Worm (Caenorhabditis elegans) whole organism, L1 larva: ENCODE results near the gene mrpl-53.
A peak's percentile ranks its signal among the peaks of the same experiment; 100 is the strongest.

Source experiments
- F16B12.6 ChIP-seq: fragments of 150-350 bp; optimal IDR thresholded peaks from 2 replicates; lab custom pipeline; 2014; ENCODE audit warnings: missing biosample characterization, missing genetic modification characterization
- aha-1 ChIP-seq: fragments of 150-350 bp; optimal IDR thresholded peaks from 2 replicates; lab custom pipeline; 2014; ENCODE audit warnings: missing biosample characterization, missing genetic modification characterization
- blmp-1 ChIP-seq: fragments of 150-350 bp; optimal IDR thresholded peaks from 2 replicates; lab custom pipeline; 2014; ENCODE audit warnings: missing biosample characterization, missing genetic modification characterization
- ceh-8 ChIP-seq: fragments of 200-800 bp; sonication (Bioruptor generic); optimal IDR thresholded peaks from 2 replicates; lab custom pipeline; 2018; ENCODE audit warnings: mild to moderate bottlenecking, missing genetic modification characterization, moderate library complexity, missing compliant biosample characterization
- dpl-1 ChIP-seq, 3 experiments: fragments of 150-350 bp in 2 of 3; sonication (generic microtip) in 1 of 3; optimal IDR thresholded peaks; 2 replicates each; lab custom pipeline; 2014 to 2017; ENCODE audit warnings: missing biosample characterization in 3 of 3, missing genetic modification characterization in 3 of 3, missing genetic modification reagents in 3 of 3
- elt-2 ChIP-seq: sonication (generic microtip); optimal IDR thresholded peaks from 2 replicates; lab custom pipeline; 2016; ENCODE audit warnings: missing genetic modification characterization, mild to moderate bottlenecking, inconsistent platforms, missing compliant biosample characterization, missing genetic modification reagents
- elt-3 ChIP-seq, 6 experiments: fragments of 150-350 bp in 1 of 6; sonication (generic microtip); optimal IDR thresholded peaks; 2 replicates each; lab custom pipeline; 2017 to 2018; ENCODE audit warnings: missing biosample characterization in 6 of 6, missing genetic modification characterization in 6 of 6, inconsistent platforms in 1 of 6
- ets-5 ChIP-seq: fragments of 200-800 bp; sonication (Bioruptor generic); IDR thresholded peaks from 2 replicates; pipeline ENCODE4 v1.3.6; 2022; ENCODE audit warnings: missing genetic modification characterization, missing compliant biosample characterization
- fkh-10 ChIP-seq: sonication (generic microtip); optimal IDR thresholded peaks from 2 replicates; lab custom pipeline; 2017; ENCODE audit warnings: missing biosample characterization, missing genetic modification reagents, missing genetic modification characterization
- hlh-17 ChIP-seq: fragments of 200-800 bp; sonication (Bioruptor generic); optimal IDR thresholded peaks from 2 replicates; lab custom pipeline; 2018; ENCODE audit warnings: missing genetic modification characterization, mild to moderate bottlenecking, missing compliant biosample characterization, moderate library complexity, borderline replicate concordance
- irx-1 ChIP-seq: sonication (generic microtip); optimal IDR thresholded peaks from 2 replicates; lab custom pipeline; 2016; ENCODE audit warnings: missing genetic modification characterization, missing compliant biosample characterization
- isw-1 ChIP-seq: fragments of 200-800 bp; sonication (Bioruptor generic); IDR thresholded peaks from 2 replicates; pipeline ENCODE4 v1.3.6; 2022; ENCODE audit warnings: missing genetic modification characterization, missing compliant biosample characterization
- lin-14 ChIP-seq: fragments of 200-800 bp; sonication (Bioruptor generic); optimal IDR thresholded peaks from 2 replicates; lab custom pipeline; 2018; ENCODE audit warnings: mild to moderate bottlenecking, missing genetic modification characterization, moderate library complexity, missing compliant biosample characterization
- lin-35 ChIP-seq, 2 experiments: fragments of 150-350 bp; optimal IDR thresholded peaks; 2 replicates each; lab custom pipeline; 2014; ENCODE audit warnings: missing biosample characterization in 2 of 2, missing genetic modification characterization in 2 of 2, missing genetic modification reagents in 2 of 2
- lir-3 ChIP-seq: sonication (generic microtip); optimal IDR thresholded peaks from 2 replicates; lab custom pipeline; 2016; ENCODE audit warnings: mild to moderate bottlenecking, missing genetic modification characterization, moderate library complexity, missing compliant biosample characterization; ENCODE audit not compliant: poor library complexity
- lsy-2 ChIP-seq, 2 experiments: fragments of 150-350 bp; optimal IDR thresholded peaks; 2 replicates each; lab custom pipeline; 2014; ENCODE audit warnings: missing biosample characterization in 2 of 2, missing genetic modification characterization in 2 of 2
- mef-2 ChIP-seq: fragments of 150-350 bp; optimal IDR thresholded peaks from 2 replicates; lab custom pipeline; 2014; ENCODE audit warnings: missing biosample characterization, missing genetic modification characterization
- mep-1 ChIP-seq: fragments of 150-350 bp; optimal IDR thresholded peaks from 2 replicates; lab custom pipeline; 2014; ENCODE audit warnings: missing biosample characterization, missing genetic modification characterization
- nhr-19 ChIP-seq: fragments of 200-800 bp; sonication (Bioruptor generic); conservative IDR thresholded peaks from 2 replicates; pipeline ENCODE4 v1.3.6; 2022; ENCODE audit warnings: missing genetic modification characterization, missing compliant biosample characterization
- nhr-20 ChIP-seq: sonication (generic microtip); optimal IDR thresholded peaks from 2 replicates; lab custom pipeline; 2016; ENCODE audit warnings: mild to moderate bottlenecking, missing genetic modification characterization, missing compliant biosample characterization
- nhr-28 ChIP-seq: fragments of 150-350 bp; optimal IDR thresholded peaks from 2 replicates; lab custom pipeline; 2014; ENCODE audit warnings: missing biosample characterization, missing genetic modification characterization
- nhr-71 ChIP-seq: sonication (generic microtip); optimal IDR thresholded peaks from 2 replicates; lab custom pipeline; 2016; ENCODE audit warnings: mild to moderate bottlenecking, missing genetic modification characterization, moderate library complexity, missing compliant biosample characterization
- nhr-84 ChIP-seq: sonication (generic microtip); optimal IDR thresholded peaks from 2 replicates; lab custom pipeline; 2017; ENCODE audit warnings: missing biosample characterization, missing genetic modification characterization
- nhr-85 ChIP-seq: sonication (generic microtip); peaks from one replicate; lab custom pipeline; 2016; ENCODE audit warnings: missing genetic modification characterization, inconsistent platforms, missing compliant biosample characterization
- nhr-90 ChIP-seq: sonication (generic microtip); optimal IDR thresholded peaks from 2 replicates; lab custom pipeline; 2016; ENCODE audit warnings: mild to moderate bottlenecking, missing genetic modification characterization, missing compliant biosample characterization; ENCODE audit not compliant: poor library complexity
- pag-3 ChIP-seq: sonication (generic microtip); optimal IDR thresholded peaks from 2 replicates; lab custom pipeline; 2017; ENCODE audit warnings: missing genetic modification characterization, mild to moderate bottlenecking, missing compliant biosample characterization, antibody characterized with exemption, borderline replicate concordance; ENCODE audit not compliant: insufficient read depth
- pax-3 ChIP-seq: fragments of 200-800 bp; sonication (Bioruptor generic); optimal IDR thresholded peaks from 2 replicates; lab custom pipeline; 2018; ENCODE audit warnings: mild to moderate bottlenecking, missing genetic modification characterization, moderate library complexity, missing compliant biosample characterization
- rnt-1 ChIP-seq: sonication (generic microtip); optimal IDR thresholded peaks from 2 replicates; lab custom pipeline; 2016; ENCODE audit warnings: mild to moderate bottlenecking, missing genetic modification characterization, moderate library complexity, missing compliant biosample characterization
- skn-1 ChIP-seq: fragments of 150-350 bp; optimal IDR thresholded peaks from 2 replicates; lab custom pipeline; 2014; ENCODE audit warnings: missing biosample characterization, missing genetic modification characterization
- snu-23 ChIP-seq: sonication (generic microtip); optimal IDR thresholded peaks from 2 replicates; lab custom pipeline; 2016; ENCODE audit warnings: missing genetic modification characterization, missing compliant biosample characterization
- sox-4 ChIP-seq: sonication (generic microtip); optimal IDR thresholded peaks from 2 replicates; lab custom pipeline; 2016; ENCODE audit warnings: missing genetic modification characterization, missing compliant biosample characterization
- tbx-2 ChIP-seq: sonication (generic microtip); optimal IDR thresholded peaks from 2 replicates; lab custom pipeline; 2016; ENCODE audit warnings: missing genetic modification characterization, missing compliant biosample characterization
- unc-130 ChIP-seq: fragments of 150-350 bp; optimal IDR thresholded peaks from 2 replicates; lab custom pipeline; 2017; ENCODE audit warnings: missing biosample characterization, missing genetic modification characterization, inconsistent platforms
- unc-98 ChIP-seq: fragments of 200-800 bp; sonication (Bioruptor generic); IDR thresholded peaks from 2 replicates; pipeline ENCODE4 v1.3.6; 2022; ENCODE audit warnings: missing genetic modification characterization, missing compliant biosample characterization
- vab-15 ChIP-seq: sonication (generic microtip); optimal IDR thresholded peaks from 2 replicates; lab custom pipeline; 2017; ENCODE audit warnings: missing genotype, mild to moderate bottlenecking, missing genetic modification characterization, missing compliant biosample characterization

Gene mrpl-53

ce11 chrII:9576707-9577106, 20.7 kb upstream of the mrpl-53 start:
- TF ChIP-seq lin-14 (GFP tag; lab: Kevin White, UChicago) (peak; percentile 15), rnt-1 (tag; lab: Kevin White, UChicago) (no peak)

DNA sequence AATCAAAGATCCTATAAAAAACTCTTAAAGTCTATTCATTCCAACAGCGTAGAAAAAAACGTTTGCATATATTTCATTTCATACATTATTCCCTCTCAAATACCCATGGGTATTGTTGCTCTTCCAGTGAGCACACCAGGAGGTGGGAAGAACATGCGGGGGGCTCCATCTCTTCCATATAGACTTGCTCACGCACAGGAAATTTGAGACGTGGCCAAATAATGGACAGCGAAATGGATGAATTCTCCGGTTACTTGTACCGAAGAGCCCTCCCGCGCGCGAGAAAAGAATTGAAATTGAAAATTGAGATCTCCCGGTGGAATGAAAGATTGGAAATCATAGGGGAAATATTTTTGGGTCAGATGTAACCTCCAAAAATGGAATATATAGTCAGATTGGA, 19.8 kb upstream of the mrpl-53 start:
- TF ChIP-seq snu-23 (GFP tag; lab: Kevin White, UChicago) (no peak), irx-1 (no peak), pax-3 (tag; lab: Kevin White, UChicago) (no peak), isw-1 (GFP tag; lab: Robert Waterston, UW) (no peak), vab-15 (no peak)

- no peak for TF ChIP-seq snu-23 (GFP tag; lab: Kevin White, UChicago)
- no peak for TF ChIP-seq nhr-84 (tag; lab: Kevin White, UChicago)
- no peak for TF ChIP-seq lin-14 (GFP tag; lab: Kevin White, UChicago)
- no peak for TF ChIP-seq ets-5
- TF ChIP-seq aha-1 (tag; lab: Kevin White, UChicago) = no peak
- no peak for TF ChIP-seq tbx-2
- TF ChIP-seq dpl-1 (GFP tag; optimal IDR thresholded peaks at IDR 0.05; lab: Kevin White, UChicago) = no peak
- no peak for TF ChIP-seq fkh-10 (GFP tag; lab: Kevin White, UChicago)
- TF ChIP-seq hlh-17 (GFP tag; lab: Kevin White, UChicago) = no peak
- TF ChIP-seq sox-4 = no peak
- TF ChIP-seq nhr-90 (tag; lab: Kevin White, UChicago) = no peak
- TF ChIP-seq lir-3 (tag; lab: Kevin White, UChicago) = no peak
- TF ChIP-seq, all 84 proteins: peak for 0
Observed at ce11 chrII:9583461-9583860, 14.0 kb upstream of the mrpl-53 start, which contains the start of gene wee-1.1. Gene wee-1.1 (minus strand): TSS chrII:9583561.

DNA sequence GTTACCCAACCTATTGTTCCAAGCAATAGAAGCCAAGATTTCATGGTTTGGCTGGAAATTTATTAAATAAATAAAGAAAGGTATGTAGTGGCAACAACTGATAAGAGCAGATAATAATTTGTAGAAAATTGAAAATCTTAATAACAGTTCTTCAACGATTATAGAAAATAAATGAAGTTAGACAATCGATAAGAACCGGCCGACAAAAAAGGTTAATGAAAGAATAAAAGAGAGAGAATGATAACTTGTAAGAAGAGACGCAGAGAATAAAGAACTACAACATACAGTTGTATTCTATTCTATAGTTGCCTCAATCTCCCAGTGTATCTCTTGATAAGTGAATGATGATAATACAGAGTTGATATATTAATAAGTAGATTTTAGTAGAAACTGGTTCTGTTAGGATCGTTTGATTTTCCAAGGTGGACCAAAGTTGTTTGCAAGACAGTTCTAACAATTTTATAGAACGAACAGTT, 10.7 kb upstream of the mrpl-53 start, which contains the start of gene ugt-58:
Gene ugt-58, minus strand, starts transcription at position 51 of the 476 bp plus-strand sequence.
- TF ChIP-seq ets-5 (no peak), nhr-28 (tag; lab: Kevin White, UChicago) (peak; percentile 36), ceh-8 (GFP tag; lab: Kevin White, UChicago) (no peak), F16B12.6 (no peak), mep-1 (tag; lab: Kevin White, UChicago) (peak; percentile 29), lin-14 (GFP tag; lab: Kevin White, UChicago) (peak; percentile 20), blmp-1 (tag; lab: Kevin White, UChicago) (peak; percentile 23), lsy-2 (tag; optimal IDR thresholded peaks at IDR 0.05; lab: Kevin White, UChicago) (peak; percentile 15 to 17), elt-3 (tag; optimal IDR thresholded peaks at IDR 0.05; lab: Kevin White, UChicago) (peak in 5 of 6 experiments; percentile 33 to 74 (median 53)), unc-98 (GFP tag; lab: Robert Waterston, UW) (no peak), nhr-71 (tag; lab: Kevin White, UChicago) (peak; percentile 42), snu-23 (GFP tag; lab: Kevin White, UChicago) (peak; percentile 27), nhr-85 (tag; lab: Kevin White, UChicago) (peak; percentile 72), skn-1 (peak; percentile 53), sox-4 (no peak), nhr-20 (tag; lab: Kevin White, UChicago) (peak; percentile 80), hlh-17 (GFP tag; lab: Kevin White, UChicago) (no peak), pag-3 (tag; lab: Kevin White, UChicago) (no peak), nhr-19 (GFP tag; lab: Robert Waterston, UW) (peak; percentile 22), elt-2 (tag; lab: Kevin White, UChicago) (peak; percentile 40), unc-130 (tag; lab: Kevin White, UChicago) (no peak), mef-2 (no peak), lin-35 (GFP tag; optimal IDR thresholded peaks at IDR 0.05; lab: Kevin White, UChicago) (peak in 1 of 2 experiments; percentile 39), tbx-2 (no peak)
